Worm (Caenorhabditis elegans) whole organism, L4 larva: ENCODE data around the gene tir-1.

Experiments
- fkh-10 ChIP-seq: fragments of 150-350 bp; optimal IDR thresholded peaks from 2 replicates; lab custom pipeline; 2014; ENCODE audit warnings: missing biosample characterization, missing genetic modification reagents, missing genetic modification characterization
- lsy-2 ChIP-seq, 2 experiments: fragments of 150-350 bp in 1 of 2; sonication (generic microtip) in 1 of 2; optimal IDR thresholded peaks; 2 replicates each; lab custom pipeline; 2014 to 2017; ENCODE audit warnings: missing biosample characterization in 2 of 2, missing genetic modification characterization in 2 of 2

DNA sequence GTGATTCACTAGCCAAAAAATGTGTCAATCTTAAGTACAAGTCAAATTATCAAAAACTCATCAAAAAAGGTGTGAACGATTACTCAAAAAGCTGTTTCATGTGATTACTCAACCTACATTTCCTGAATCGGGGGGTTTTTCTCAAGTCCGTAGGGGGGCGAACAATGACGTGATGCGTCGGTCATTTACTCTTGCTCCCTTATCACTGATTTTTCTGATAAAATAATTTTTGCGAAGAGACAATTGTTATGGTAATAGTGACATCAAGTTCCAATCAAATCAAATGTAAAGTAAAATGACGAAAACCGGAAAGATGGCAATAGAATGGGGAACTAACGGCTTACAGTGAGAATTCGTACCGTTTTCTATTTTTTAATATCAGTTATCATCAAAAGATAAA, 7.5 kb downstream of the tir-1 start:
- TF ChIP-seq fkh-10 (GFP tag; lab: Kevin White, UChicago) (no peak), lsy-2 (tag; optimal IDR thresholded peaks at IDR 0.05; lab: Kevin White, UChicago) (no peak)
